Worm (Caenorhabditis elegans): Measurements from ENCODE around the gene F33D4.4.

DNA sequence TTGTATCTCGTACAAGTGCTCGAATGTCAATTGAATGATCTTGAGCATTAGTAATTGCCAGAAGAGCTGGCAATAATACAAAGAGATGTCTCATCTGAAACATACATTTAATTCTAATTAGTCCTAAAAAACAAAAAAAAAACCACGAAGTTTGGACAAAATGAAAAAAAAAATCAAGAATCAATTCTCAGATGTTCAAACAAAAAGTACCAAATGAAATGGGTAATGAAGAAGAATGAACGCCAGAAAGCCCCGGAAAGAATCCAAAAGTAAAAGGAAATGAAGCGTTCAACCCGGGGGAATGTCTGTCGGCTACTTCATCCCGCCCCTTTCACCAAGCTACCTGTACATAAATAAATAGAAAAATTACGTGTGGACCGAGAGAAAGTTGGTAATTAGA, 11.2 kb upstream of the F33D4.4 start, which contains the start of gene F33D4.6:
- TF ChIP-seq mml-1 (tag; optimal IDR thresholded peaks at IDR 0.05) = no peak
- no peak for TF ChIP-seq nhr-76 (tag; optimal IDR thresholded peaks at IDR 0.05)
- TF ChIP-seq pqm-1 (tag; optimal IDR thresholded peaks at IDR 0.05) = no peak
- no peak for TF ChIP-seq fkh-2 (tag; optimal IDR thresholded peaks at IDR 0.05)
- no peak for TF ChIP-seq fos-1 (tag; optimal IDR thresholded peaks at IDR 0.05)
- no peak for TF ChIP-seq ceh-82 (tag; optimal IDR thresholded peaks at IDR 0.05)
- TF ChIP-seq nhr-237 (tag; optimal IDR thresholded peaks at IDR 0.05) = no peak
- no peak for TF ChIP-seq elt-2 (tag; optimal IDR thresholded peaks at IDR 0.05)

All from whole organism, L3 larva.